Worm (Caenorhabditis elegans): ENCODE results near the gene smi-1.
A peak's percentile ranks its signal among the peaks of the same experiment; 100 is the strongest.

The smi-1 gene

DNA sequence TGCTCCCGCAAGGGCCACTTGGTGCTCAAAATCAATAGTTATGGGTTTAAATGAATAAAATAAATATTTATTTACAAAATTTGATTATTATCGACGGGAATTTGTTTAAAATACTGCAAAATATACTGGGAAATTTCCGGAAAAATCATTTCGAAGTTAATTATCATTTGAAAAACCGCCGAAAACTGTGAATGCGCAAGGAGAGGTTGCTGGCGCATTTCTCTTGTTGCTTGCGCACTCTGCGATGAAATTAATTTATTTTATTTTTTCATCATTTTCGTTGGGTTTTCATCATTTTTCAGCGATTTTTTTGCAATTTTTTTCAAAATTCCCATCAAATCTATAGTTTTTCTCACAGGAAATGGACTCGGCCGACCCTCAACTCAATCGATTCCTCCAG, 18.6 kb upstream of the smi-1 start, which contains the start of gene ddp-1 (continued):
- TF ChIP-seq ztf-3 (GFP tag; optimal IDR thresholded peaks at IDR 0.05) (peak; percentile 60), lag-1 (GFP tag; IDR thresholded peaks at IDR 0.05) (0 out of 2 replicates have a peak, but pooled peaks have one; percentile 63), repo-1 (tag; optimal IDR thresholded peaks at IDR 0.05) (peak; percentile 96), D2030.7 (GFP tag; IDR thresholded peaks at IDR 0.05) (peak; percentile 88), aptf-3 (GFP tag; IDR thresholded peaks at IDR 0.05) (no peak), hlh-12 (tag; optimal IDR thresholded peaks at IDR 0.05) (no peak), sdz-38 (tag; optimal IDR thresholded peaks at IDR 0.05) (no peak), pbrm-1 (GFP tag; IDR thresholded peaks at IDR 0.05) (peak; percentile 95), B0261.1 (tag; optimal IDR thresholded peaks at IDR 0.05) (peak; percentile 37), F10E7.11 (tag; optimal IDR thresholded peaks at IDR 0.05) (peak; percentile 75), rec-8 (tag; optimal IDR thresholded peaks at IDR 0.05) (peak in 1 of 2 experiments; percentile 53), snpc-3.4 (tag; optimal IDR thresholded peaks at IDR 0.05) (peak; percentile 96), F55B11.4 (tag; optimal IDR thresholded peaks at IDR 0.05; ENCODE audit: borderline replicate concordance, insufficient read depth) (no peak), hmg-20 (GFP tag; IDR thresholded peaks at IDR 0.05) (peak; percentile 93), chd-7 (tag; optimal IDR thresholded peaks at IDR 0.05) (peak; percentile 85), nhr-90 (tag; optimal IDR thresholded peaks at IDR 0.05) (peak; percentile 55), attf-6 (GFP tag; IDR thresholded peaks at IDR 0.05) (peak; percentile 57; the same call in 1 of the 2 replicates), ztf-18 (tag; optimal IDR thresholded peaks at IDR 0.05) (peak; percentile 100), egl-44 (GFP tag; IDR thresholded peaks at IDR 0.05) (0 out of 2 replicates have a peak, but pooled peaks have one; percentile 63), mel-28 (tag; optimal IDR thresholded peaks at IDR 0.05; ENCODE audit: borderline replicate concordance) (peak; percentile 73), pha-4 (tag; optimal IDR thresholded peaks at IDR 0.05) (peak; percentile 55), ztf-22 (GFP tag; optimal IDR thresholded peaks at IDR 0.05) (no peak), Y79H2A.3 (GFP tag; conservative IDR thresholded peaks at IDR 0.05) (0 out of 2 replicates have a peak, but pooled peaks have one; percentile 53), tbp1 (GFP tag; optimal IDR thresholded peaks at IDR 0.05) (peak; percentile 76), unc-130 (GFP tag; optimal IDR thresholded peaks at IDR 0.05) (peak; percentile 54), rpc-1 (optimal IDR thresholded peaks at IDR 0.05) (no peak), rpc-1 (tag; optimal IDR thresholded peaks at IDR 0.05) (no peak), mcd-1 (GFP tag; IDR thresholded peaks at IDR 0.05) (peak; percentile 97), Y95B8A.8 (GFP tag; IDR thresholded peaks at IDR 0.05) (peak; percentile 82; the same call in 1 of the 2 replicates), K12H6.12 (tag; optimal IDR thresholded peaks at IDR 0.05) (peak; percentile 63), nfyb-1 (GFP tag; IDR thresholded peaks at IDR 0.05) (peak; percentile 97), Y53F4B.3 (GFP tag; IDR thresholded peaks at IDR 0.05) (0 out of 2 replicates have a peak, but pooled peaks have one; percentile 22), C06A6.2 (GFP tag; conservative IDR thresholded peaks at IDR 0.05) (peak; percentile 91), F52B5.7 (tag; optimal IDR thresholded peaks at IDR 0.05) (peak; percentile 79), athp-1 (tag; optimal IDR thresholded peaks at IDR 0.05) (peak; percentile 93), B0019.2 (GFP tag; conservative IDR thresholded peaks at IDR 0.05) (peak; percentile 84), F33H1.4 (GFP tag; IDR thresholded peaks at IDR 0.05) (peak; percentile 84), let-607 (tag; optimal IDR thresholded peaks at IDR 0.05) (peak; percentile 45 to 67), snpc-1.1 (tag; optimal IDR thresholded peaks at IDR 0.05; ENCODE audit: insufficient read depth) (peak; percentile 67), bed-1 (GFP tag; IDR thresholded peaks at IDR 0.05) (no peak), madf-6 (GFP tag; IDR thresholded peaks at IDR 0.05) (peak; percentile 94), lsl-1 (GFP tag; optimal IDR thresholded peaks at IDR 0.05) (peak; percentile 88), ceh-58 (GFP tag; IDR thresholded peaks at IDR 0.05) (peak; percentile 79; the same call in 1 of the 2 replicates), ztf-6 (GFP tag; IDR thresholded peaks at IDR 0.05) (no peak), akir-1 (GFP tag; optimal IDR thresholded peaks at IDR 0.05) (no peak), hrde-1 (tag; optimal IDR thresholded peaks at IDR 0.05; ENCODE audit: borderline replicate concordance) (peak; percentile 86), mes-4 (tag; optimal IDR thresholded peaks at IDR 0.05) (peak; percentile 5), attf-5 (GFP tag; optimal IDR thresholded peaks at IDR 0.05) (peak; percentile 93)
